Fruit fly (Drosophila melanogaster): ENCODE data around the gene CG3225.
A peak's percentile ranks its signal among the peaks of the same experiment; 100 is the strongest.

The CG3225 gene

dm6 chr2L:4837772-4838397 is 19.8 kb upstream of the CG3225 start, which contains the start of the genes tank and CG12194 (continued):
- TF ChIP-seq Eip74EF (GFP tag; optimal IDR thresholded peaks at IDR 0.05) (peak in 1 of 2 experiments; percentile 96), kay (GFP tag; optimal IDR thresholded peaks at IDR 0.05) (peak; percentile 98), CG18619 (GFP tag; optimal IDR thresholded peaks at IDR 0.05) (peak; percentile 99), CG4424 (GFP tag; optimal IDR thresholded peaks at IDR 0.05) (peak; percentile 99), ind (GFP tag; optimal IDR thresholded peaks at IDR 0.05) (peak; percentile 99), CG2889 (GFP tag; IDR thresholded peaks at IDR 0.05) (peak; percentile 99), ab (GFP tag; optimal IDR thresholded peaks at IDR 0.05) (peak; percentile 98), Ada2b (GFP tag; IDR thresholded peaks at IDR 0.05) (peak; percentile 99), amos (GFP tag; IDR thresholded peaks at IDR 0.05; ENCODE audit: partially characterized antibody) (peak; percentile 79), CG12659 (GFP tag; optimal IDR thresholded peaks at IDR 0.05) (peak; percentile 99), CG10543 (GFP tag; optimal IDR thresholded peaks at IDR 0.05) (peak; percentile 81), CG1024 (GFP tag; IDR thresholded peaks at IDR 0.05) (peak; percentile 98), sd (tag; optimal IDR thresholded peaks at IDR 0.05) (peak; percentile 92), pnt (GFP tag; optimal IDR thresholded peaks at IDR 0.05) (peak; percentile 99), CG13624 (GFP tag; optimal IDR thresholded peaks at IDR 0.05) (peak; percentile 99), bsh (GFP tag; optimal IDR thresholded peaks at IDR 0.05) (peak; percentile 98 to 99), Dfd (GFP tag; optimal IDR thresholded peaks at IDR 0.05) (no peak), mirr (GFP tag; optimal IDR thresholded peaks at IDR 0.05) (peak; percentile 91), repo (GFP tag; optimal IDR thresholded peaks at IDR 0.05) (peak; percentile 99), CG8478 (optimal IDR thresholded peaks at IDR 0.05) (no peak), danr (GFP tag; IDR thresholded peaks at IDR 0.05) (peak; percentile 99), vfl (GFP tag; optimal IDR thresholded peaks at IDR 0.05) (peak; percentile 99), Scr (GFP tag; IDR thresholded peaks at IDR 0.05; ENCODE audit: partially characterized antibody) (peak; percentile 83), sob (GFP tag; IDR thresholded peaks at IDR 0.05) (peak; percentile 99), zfh1 (GFP tag; IDR thresholded peaks at IDR 0.05) (peak; percentile 100), Camta (GFP tag; optimal IDR thresholded peaks at IDR 0.05) (peak; percentile 99), ci (GFP tag; IDR thresholded peaks at IDR 0.05) (peak; percentile 100), CG18011 (GFP tag; optimal IDR thresholded peaks at IDR 0.05) (peak; percentile 93), CG10267 (tag; optimal IDR thresholded peaks at IDR 0.05) (peak; percentile 96), CG1233 (GFP tag; optimal IDR thresholded peaks at IDR 0.05) (peak; percentile 99), btn (GFP tag; optimal IDR thresholded peaks at IDR 0.05) (peak; percentile 99), CG18764 (GFP tag; optimal IDR thresholded peaks at IDR 0.05) (peak; percentile 98), CG6175 (GFP tag; IDR thresholded peaks at IDR 0.05) (peak; percentile 98), CG2199 (GFP tag; IDR thresholded peaks at IDR 0.05) (peak; percentile 100), pho (GFP tag; optimal IDR thresholded peaks at IDR 0.05) (peak; percentile 99), tgo (GFP tag; IDR thresholded peaks at IDR 0.05) (peak; percentile 99), MESR4 (GFP tag; optimal IDR thresholded peaks at IDR 0.05) (peak; percentile 99), inv (GFP tag; IDR thresholded peaks at IDR 0.05; ENCODE audit: partially characterized antibody) (peak; percentile 72), lola (GFP tag; optimal IDR thresholded peaks at IDR 0.05) (peak in 1 of 3 experiments; percentile 95), CG14050 (GFP tag; IDR thresholded peaks at IDR 0.05) (peak; percentile 99), CTCF (GFP tag; optimal IDR thresholded peaks at IDR 0.05) (peak; percentile 73), CG16815 (GFP tag; optimal IDR thresholded peaks at IDR 0.05) (peak; percentile 99), Sry-β (GFP tag; optimal IDR thresholded peaks at IDR 0.05) (peak; percentile 87), HLH3B (GFP tag; IDR thresholded peaks at IDR 0.05) (peak; percentile 99), Bdp1 (GFP tag; optimal IDR thresholded peaks at IDR 0.05) (peak; percentile 95), CG4820 (GFP tag; optimal IDR thresholded peaks at IDR 0.05) (peak; percentile 98), dimm (GFP tag; IDR thresholded peaks at IDR 0.05) (peak; percentile 98), Deaf1 (tag; optimal IDR thresholded peaks at IDR 0.05) (peak; percentile 87), Dref (GFP tag; IDR thresholded peaks at IDR 0.05) (peak; percentile 76), CG17385 (GFP tag; optimal IDR thresholded peaks at IDR 0.05) (peak; percentile 96), abd-A (tag; optimal IDR thresholded peaks at IDR 0.05) (no peak)

Data from whole organism, embryonic.